Fruit fly (Drosophila melanogaster) whole organism, embryonic: ENCODE measurements around the gene CG11672.
A peak's percentile ranks its signal among the peaks of the same experiment; 100 is the strongest.

ENCODE experiments used
- Ada2b ChIP-seq: fragments of 200-800 bp; sonication (Bioruptor generic); IDR thresholded peaks from 2 replicates; pipeline ENCODE4 v1.3.6; 2022; ENCODE audit warnings: missing biosample characterization, missing genetic modification characterization
- Antp ChIP-seq: fragments of 200-800 bp; sonication (Bioruptor generic); optimal IDR thresholded peaks from 3 replicates; lab custom pipeline; 2016; ENCODE audit warnings: missing biosample characterization, missing genetic modification characterization
- BtbVII ChIP-seq: fragments of 200-800 bp; sonication (Bioruptor generic); optimal IDR thresholded peaks from 3 replicates; lab custom pipeline; 2017; ENCODE audit warnings: missing biosample characterization, mild to moderate bottlenecking, missing genetic modification characterization
- Bteb2 ChIP-seq: fragments of 200-800 bp; sonication (Bioruptor generic); optimal IDR thresholded peaks from 2 replicates; lab custom pipeline; 2016; ENCODE audit warnings: missing biosample characterization, missing genetic modification characterization
- CG10959 ChIP-seq: fragments of 200-800 bp; sonication (Bioruptor generic); IDR thresholded peaks from 2 replicates; pipeline ENCODE4 v1.3.6; 2022; ENCODE audit warnings: missing biosample characterization, missing genetic modification characterization
- CG11560 ChIP-seq: fragments of 200-800 bp; sonication (Bioruptor generic); IDR thresholded peaks from 3 replicates; pipeline ENCODE4 v1.3.6; 2022; ENCODE audit warnings: missing biosample characterization, missing genetic modification characterization
- CG12391 ChIP-seq: fragments of 200-800 bp; sonication (Bioruptor generic); optimal IDR thresholded peaks from 3 replicates; lab custom pipeline; 2018; ENCODE audit warnings: missing biosample characterization, mild to moderate bottlenecking, missing genetic modification characterization, moderate library complexity
- CG13424 ChIP-seq: fragments of 200-800 bp; sonication (Bioruptor generic); optimal IDR thresholded peaks from 2 replicates; lab custom pipeline; 2019; ENCODE audit warnings: missing biosample characterization, mild to moderate bottlenecking, missing genetic modification characterization, moderate library complexity
- CG17829 ChIP-seq: fragments of 200-800 bp; optimal IDR thresholded peaks from 2 replicates; lab custom pipeline; 2019; ENCODE audit warnings: missing biosample characterization, mild to moderate bottlenecking, missing genetic modification characterization, moderate library complexity
- CG2129 ChIP-seq: fragments of 200-800 bp; sonication (Bioruptor generic); IDR thresholded peaks from 2 replicates; pipeline ENCODE4 v1.3.6; 2022; ENCODE audit warnings: missing biosample characterization, missing genetic modification characterization; ENCODE audit not compliant: partially characterized antibody
- CG2202 ChIP-seq: fragments of 200-800 bp; sonication (Bioruptor generic); optimal IDR thresholded peaks from 2 replicates; lab custom pipeline; 2018; ENCODE audit warnings: missing biosample characterization, mild to moderate bottlenecking, missing genetic modification characterization
- CG30431 ChIP-seq: fragments of 200-800 bp; sonication (Bioruptor generic); optimal IDR thresholded peaks from 2 replicates; lab custom pipeline; 2017; ENCODE audit warnings: missing biosample characterization, missing genetic modification characterization
- CG31388 ChIP-seq: fragments of 200-800 bp; sonication (Bioruptor generic); optimal IDR thresholded peaks from 2 replicates; lab custom pipeline; 2016; ENCODE audit warnings: missing biosample characterization, missing genetic modification characterization
- CG33557 ChIP-seq: fragments of 200-800 bp; sonication (Bioruptor generic); optimal IDR thresholded peaks from 2 replicates; lab custom pipeline; 2019; ENCODE audit warnings: missing biosample characterization, mild to moderate bottlenecking, missing genetic modification characterization, moderate library complexity
- CG42726 ChIP-seq: fragments of 200-800 bp; sonication (Bioruptor generic); IDR thresholded peaks from 2 replicates; pipeline ENCODE4 v1.3.6; 2022; ENCODE audit warnings: missing biosample characterization, missing genetic modification characterization; ENCODE audit not compliant: partially characterized antibody
- CG4404 ChIP-seq: fragments of 200-800 bp; sonication (Bioruptor generic); IDR thresholded peaks from 2 replicates; pipeline ENCODE4 v1.3.6; 2022; ENCODE audit warnings: missing biosample characterization, missing genetic modification characterization
- CG4707 ChIP-seq: fragments of 200-800 bp; sonication (Bioruptor generic); optimal IDR thresholded peaks from 2 replicates; lab custom pipeline; 2018; ENCODE audit warnings: missing biosample characterization, mild to moderate bottlenecking, missing genetic modification characterization, moderate library complexity
- CG4820 ChIP-seq: fragments of 200-800 bp; sonication (Bioruptor generic); optimal IDR thresholded peaks from 3 replicates; lab custom pipeline; 2016; ENCODE audit warnings: missing biosample characterization, missing genetic modification characterization
- CG5180 ChIP-seq: fragments of 200-800 bp; sonication (Bioruptor generic); optimal IDR thresholded peaks from 3 replicates; lab custom pipeline; 2017; ENCODE audit warnings: missing biosample characterization, missing genetic modification characterization, mild to moderate bottlenecking, moderate library complexity, missing genetic modification reagents
- CG8359 ChIP-seq: fragments of 200-800 bp; sonication (Bioruptor generic); optimal IDR thresholded peaks from 2 replicates; lab custom pipeline; 2017; ENCODE audit warnings: missing biosample characterization, mild to moderate bottlenecking, missing genetic modification characterization, borderline replicate concordance
- CG8388 ChIP-seq: fragments of 200-800 bp; sonication (Bioruptor generic); optimal IDR thresholded peaks from 2 replicates; lab custom pipeline; 2019; ENCODE audit warnings: missing biosample characterization, mild to moderate bottlenecking, missing genetic modification characterization, moderate library complexity
- CG9215 ChIP-seq: fragments of 200-800 bp; sonication (Bioruptor generic); IDR thresholded peaks from 2 replicates; pipeline ENCODE4 v1.3.6; 2022; ENCODE audit warnings: missing biosample characterization, missing genetic modification characterization
- Dek ChIP-seq: fragments of 200-800 bp; sonication (Bioruptor generic); optimal IDR thresholded peaks from 3 replicates; lab custom pipeline; 2019; ENCODE audit warnings: missing biosample characterization, mild to moderate bottlenecking, missing genetic modification characterization, moderate library complexity
- Dref ChIP-seq: fragments of 200-800 bp; sonication (Bioruptor generic); IDR thresholded peaks from 2 replicates; pipeline ENCODE4 v1.3.6; 2022; ENCODE audit warnings: missing biosample characterization, missing genetic modification characterization
- Kr ChIP-seq: fragments of 200-800 bp; sonication (Bioruptor generic); optimal IDR thresholded peaks from 2 replicates; lab custom pipeline; 2017; ENCODE audit warnings: missing biosample characterization, mild to moderate bottlenecking, missing genetic modification characterization
- Myb ChIP-seq: fragments of 200-800 bp; sonication (Bioruptor generic); optimal IDR thresholded peaks from 2 replicates; lab custom pipeline; 2016; ENCODE audit warnings: missing biosample characterization, missing genetic modification characterization
- Neu2 ChIP-seq: fragments of 200-800 bp; sonication (Bioruptor generic); optimal IDR thresholded peaks from 3 replicates; lab custom pipeline; 2016; ENCODE audit warnings: missing biosample characterization, missing genetic modification characterization, borderline replicate concordance
- PHDP ChIP-seq: fragments of 200-800 bp; sonication (Bioruptor generic); optimal IDR thresholded peaks from 3 replicates; lab custom pipeline; 2018; ENCODE audit warnings: missing biosample characterization, mild to moderate bottlenecking, missing genetic modification characterization, moderate library complexity
- Tbp ChIP-seq: fragments of >200 bp; optimal IDR thresholded peaks from 2 replicates; lab custom pipeline; 2018; ENCODE audit warnings: missing biosample characterization, missing genetic modification characterization
- Trl ChIP-seq, 3 experiments: fragments of >200 bp in 2 of 3; fragments of 200-800 bp in 1 of 3; sonication (Bioruptor generic) in 1 of 3; optimal IDR thresholded peaks; 2 replicates in 1 of 3; 3 replicates in 2 of 3; lab custom pipeline; 2016 to 2017; ENCODE audit warnings: missing biosample characterization in 1 of 3, missing genetic modification characterization in 1 of 3
- ci ChIP-seq: fragments of 200-800 bp; sonication (Bioruptor generic); IDR thresholded peaks from 3 replicates; pipeline ENCODE4 v1.3.6; 2022; ENCODE audit warnings: missing biosample characterization, missing genetic modification characterization
- fd96Cb ChIP-seq: fragments of 200-800 bp; sonication (Bioruptor generic); optimal IDR thresholded peaks from 2 replicates; lab custom pipeline; 2018; ENCODE audit warnings: missing biosample characterization, mild to moderate bottlenecking, missing genetic modification characterization, moderate library complexity
- ftz-f1 ChIP-seq: fragments of 200-800 bp; sonication (Bioruptor generic); optimal IDR thresholded peaks from 2 replicates; lab custom pipeline; 2016; ENCODE audit warnings: missing biosample characterization, missing genetic modification characterization
- h ChIP-seq: fragments of >200 bp; optimal IDR thresholded peaks from 2 replicates; lab custom pipeline; 2017
- hb ChIP-seq: fragments of 200-800 bp; sonication (Bioruptor generic); IDR thresholded peaks from 3 replicates; pipeline ENCODE4 v1.3.6; 2022; ENCODE audit warnings: missing biosample characterization, missing genetic modification characterization; ENCODE audit not compliant: partially characterized antibody
- hbn ChIP-seq: fragments of 200-800 bp; sonication (Bioruptor generic); IDR thresholded peaks from 2 replicates; pipeline ENCODE4 v1.3.6; 2022; ENCODE audit warnings: missing biosample characterization, missing genetic modification characterization; ENCODE audit not compliant: partially characterized antibody
- kay ChIP-seq: fragments of 200-800 bp; sonication (Bioruptor generic); optimal IDR thresholded peaks from 2 replicates; lab custom pipeline; 2016; ENCODE audit warnings: missing biosample characterization, missing genetic modification characterization
- ken ChIP-seq: fragments of 200-800 bp; sonication (Bioruptor generic); IDR thresholded peaks from 3 replicates; pipeline ENCODE4 v1.3.6; 2022; ENCODE audit warnings: missing biosample characterization, missing genetic modification characterization
- lov ChIP-seq, 2 experiments: fragments of 200-800 bp in 1 of 2; fragments of >200 bp in 1 of 2; sonication (Bioruptor generic) in 1 of 2; IDR thresholded peaks in 1 of 2; optimal IDR thresholded peaks in 1 of 2; 2 replicates in 1 of 2; 3 replicates in 1 of 2; pipeline versions ENCODE4 v1.3.6 to Lab custom; 2017 to 2022; ENCODE audit warnings: missing biosample characterization in 1 of 2, missing genetic modification characterization in 1 of 2
- mam ChIP-seq: fragments of 200-800 bp; sonication (Bioruptor generic); optimal IDR thresholded peaks from 3 replicates; lab custom pipeline; 2016; ENCODE audit warnings: missing biosample characterization, missing genetic modification characterization
- nerfin-2 ChIP-seq: fragments of 200-800 bp; sonication (Bioruptor generic); IDR thresholded peaks from 2 replicates; pipeline ENCODE4 v1.3.6; 2022; ENCODE audit warnings: missing biosample characterization, missing genetic modification characterization; ENCODE audit not compliant: partially characterized antibody
- pho ChIP-seq: fragments of 200-800 bp; sonication (Bioruptor generic); optimal IDR thresholded peaks from 2 replicates; lab custom pipeline; 2016; ENCODE audit warnings: missing biosample characterization, missing genetic modification characterization
- rib ChIP-seq: fragments of 200-800 bp; sonication (Bioruptor generic); IDR thresholded peaks from 2 replicates; pipeline ENCODE4 v1.3.6; 2022; ENCODE audit warnings: missing biosample characterization, missing genetic modification characterization
- sc ChIP-seq, 3 experiments: fragments of >200 bp in 2 of 3; fragments of 200-800 bp in 1 of 3; sonication (Bioruptor generic) in 1 of 3; optimal IDR thresholded peaks; 2 replicates in 2 of 3; 3 replicates in 1 of 3; lab custom pipeline; 2017; ENCODE audit warnings: mild to moderate bottlenecking in 1 of 3, missing biosample characterization in 1 of 3, missing genetic modification characterization in 1 of 3, missing genetic modification reagents in 1 of 3
- scrt ChIP-seq: fragments of 200-800 bp; sonication (Bioruptor generic); optimal IDR thresholded peaks from 2 replicates; lab custom pipeline; 2018; ENCODE audit warnings: missing biosample characterization, mild to moderate bottlenecking, missing genetic modification characterization, moderate library complexity
- toy ChIP-seq: fragments of 200-800 bp; sonication (Bioruptor generic); IDR thresholded peaks from 2 replicates; pipeline ENCODE4 v1.3.6; 2022; ENCODE audit warnings: missing biosample characterization, missing genetic modification characterization
- vnd ChIP-seq: fragments of 200-800 bp; sonication (Bioruptor generic); IDR thresholded peaks from 3 replicates; pipeline ENCODE4 v1.3.6; 2022; ENCODE audit warnings: missing biosample characterization, missing genetic modification characterization; ENCODE audit not compliant: partially characterized antibody

CG11672 gene

DNA sequence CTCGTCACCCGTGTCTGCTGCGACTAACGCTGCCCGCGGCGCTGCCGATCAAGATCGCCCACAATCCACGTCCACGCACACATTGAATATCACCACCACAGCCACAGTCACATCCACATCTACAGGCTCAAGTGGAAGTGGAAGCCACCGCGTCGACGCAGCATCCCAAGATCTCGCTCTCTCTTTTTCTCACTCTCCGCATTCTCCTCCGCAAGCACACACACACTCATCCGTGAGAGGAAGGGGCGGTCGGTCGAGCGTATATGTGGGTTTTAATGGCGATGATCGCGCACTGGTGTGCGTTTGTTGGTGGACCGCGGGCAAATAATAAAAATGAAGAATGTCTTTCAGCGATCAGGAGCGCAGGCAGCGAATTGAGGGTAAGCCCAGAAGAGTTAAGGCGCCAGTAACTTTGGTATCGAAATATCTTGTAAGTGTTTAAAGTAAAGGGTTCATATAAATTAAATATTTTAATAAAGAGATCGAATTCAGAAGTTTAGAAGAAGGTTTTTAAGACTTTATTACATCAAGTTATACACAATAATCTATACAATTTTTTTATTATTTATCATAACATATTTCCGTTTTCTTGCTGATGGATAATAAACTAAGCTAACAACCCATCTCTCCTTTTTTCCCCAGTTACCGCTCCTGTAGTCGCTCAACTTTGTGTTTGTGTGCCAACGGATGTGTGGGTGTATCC is 43.5 kb upstream of the CG11672 start, which contains the start of gene Poxm (continued):
- TF ChIP-seq pho (GFP tag; lab: Kevin White, UChicago) (peak; percentile 16), CG33557 (peak; percentile 88), fd96Cb (peak; percentile 95), hbn (GFP tag; lab: Robert Waterston, UW) (no peak), nerfin-2 (GFP tag; lab: Robert Waterston, UW) (no peak), toy (GFP tag; lab: Robert Waterston, UW) (no peak), vnd (no peak), Trl (optimal IDR thresholded peaks at IDR 0.05; lab: Kevin White, UChicago) (peak; percentile 47 to 78), Trl (GFP tag; optimal IDR thresholded peaks at IDR 0.05; lab: Kevin White, UChicago) (peak; percentile 58), hb (GFP tag; lab: Robert Waterston, UW) (no peak), CG4707 (peak; percentile 40), Dek (peak; percentile 87), CG12391 (tag; lab: Kevin White, UChicago) (peak; percentile 92), lov (optimal IDR thresholded peaks at IDR 0.05; lab: Kevin White, UChicago) (no peak), lov (GFP tag; IDR thresholded peaks at IDR 0.05; lab: Robert Waterston, UW) (no peak), Neu2 (no peak), CG8359 (peak; percentile 84), ftz-f1 (no peak), mam (GFP tag; lab: Kevin White, UChicago) (peak; percentile 60), CG42726 (GFP tag; lab: Robert Waterston, UW) (no peak), CG2202 (tag; lab: Kevin White, UChicago) (peak; percentile 65), CG8388 (GFP tag; lab: Kevin White, UChicago) (peak; percentile 88), CG30431 (GFP tag; lab: Kevin White, UChicago) (peak; percentile 90), Kr (GFP tag; lab: Kevin White, UChicago) (peak; percentile 36), CG13424 (tag; lab: Kevin White, UChicago) (peak; percentile 94), CG31388 (peak; percentile 83), CG17829 (tag; lab: Kevin White, UChicago) (peak; percentile 96), ken (GFP tag; lab: Robert Waterston, UW) (peak; percentile 54; the same call in 2 of the 3 replicates), CG4820 (GFP tag; lab: Kevin White, UChicago) (peak; percentile 94), Tbp (GFP tag; lab: Kevin White, UChicago) (no peak), Bteb2 (GFP tag; lab: Kevin White, UChicago) (peak; percentile 19), CG4404 (GFP tag; lab: Robert Waterston, UW) (peak; percentile 96), rib (GFP tag; lab: Robert Waterston, UW) (no peak), Myb (peak; percentile 19), Antp (GFP tag; lab: Kevin White, UChicago) (peak; percentile 51), kay (GFP tag; lab: Kevin White, UChicago) (peak; percentile 74), CG10959 (GFP tag; lab: Robert Waterston, UW) (peak; percentile 87), PHDP (tag; lab: Kevin White, UChicago) (peak; percentile 85), scrt (peak; percentile 24), BtbVII (peak; percentile 82), sc (optimal IDR thresholded peaks at IDR 0.05; lab: Kevin White, UChicago) (no peak), sc (GFP tag; optimal IDR thresholded peaks at IDR 0.05; lab: Kevin White, UChicago) (peak; percentile 91), CG2129 (GFP tag; lab: Robert Waterston, UW) (no peak), CG9215 (GFP tag; lab: Robert Waterston, UW) (peak; percentile 89), CG5180 (GFP tag; lab: Kevin White, UChicago) (peak; percentile 81), Ada2b (peak; percentile 88), h (lab: Kevin White, UChicago) (no peak), ci (GFP tag; lab: Robert Waterston, UW) (0 out of 3 replicates have a peak, but pooled peaks have one; percentile 28), Dref (no peak), CG11560 (tag; lab: Robert Waterston, UW) (peak; percentile 83)
